Worm (Caenorhabditis elegans) whole organism, L4 larva: ENCODE measurements around the gene K11H12.6.

ENCODE experiments used
- F10B5.3 ChIP-seq: sonication (generic microtip); optimal IDR thresholded peaks from 2 replicates; lab custom pipeline; 2016; ENCODE audit warnings: mild to moderate bottlenecking, missing genetic modification characterization, missing compliant biosample characterization
- F26F4.8 ChIP-seq: fragments of 200-800 bp; sonication (Bioruptor generic); conservative IDR thresholded peaks from 2 replicates; pipeline ENCODE4 v1.3.6; 2022; ENCODE audit warnings: missing genetic modification characterization, missing compliant biosample characterization
- F37D6.2 ChIP-seq: sonication (generic microtip); optimal IDR thresholded peaks from 2 replicates; lab custom pipeline; 2016; ENCODE audit warnings: mild to moderate bottlenecking, missing genetic modification characterization, missing compliant biosample characterization
- F44E2.7 ChIP-seq: fragments of 200-800 bp; sonication (Bioruptor generic); IDR thresholded peaks from 2 replicates; pipeline ENCODE4 v2.1.2; 2022; ENCODE audit warnings: missing genetic modification characterization, missing compliant biosample characterization
- R02D3.7 ChIP-seq: fragments of 150-350 bp; sonication (generic microtip); optimal IDR thresholded peaks from 3 replicates; lab custom pipeline; 2014; ENCODE audit warnings: missing biosample characterization, missing genetic modification characterization
- T20F7.1 ChIP-seq: fragments of 200-800 bp; sonication (Bioruptor generic); optimal IDR thresholded peaks from 2 replicates; lab custom pipeline; 2018; ENCODE audit warnings: mild to moderate bottlenecking, missing genetic modification characterization, missing compliant biosample characterization
- Y75B8A.6 ChIP-seq: fragments of 200-800 bp; sonication (Bioruptor generic); IDR thresholded peaks from 2 replicates; pipeline ENCODE4 v1.3.6; 2022; ENCODE audit warnings: missing genetic modification reagents, missing genetic modification characterization, missing compliant biosample characterization
- ZK337.2 ChIP-seq: fragments of 200-800 bp; sonication (Bioruptor generic); IDR thresholded peaks from 2 replicates; pipeline ENCODE4 v1.3.6; 2022; ENCODE audit warnings: missing genetic modification reagents, missing genetic modification characterization, missing compliant biosample characterization
- ZK546.5 ChIP-seq, 2 experiments: sonication (generic microtip); optimal IDR thresholded peaks; 2 replicates each; lab custom pipeline; 2017; ENCODE audit warnings: missing biosample characterization in 2 of 2, missing genetic modification characterization in 2 of 2
- ama-1 ChIP-seq: fragments of 150-350 bp; optimal IDR thresholded peaks from 2 replicates; lab custom pipeline; 2014; ENCODE audit warnings: inconsistent platforms, mixed read lengths
- arid-1 ChIP-seq: fragments of 200-800 bp; sonication (Bioruptor generic); conservative IDR thresholded peaks from 2 replicates; pipeline ENCODE4 v1.3.6; 2022; ENCODE audit warnings: missing genetic modification reagents, missing genetic modification characterization, missing compliant biosample characterization
- ceh-20 ChIP-seq: fragments of 200-800 bp; sonication (Bioruptor generic); IDR thresholded peaks from 2 replicates; pipeline ENCODE4 v1.3.6; 2022; ENCODE audit warnings: missing genetic modification reagents, missing genetic modification characterization, missing compliant biosample characterization
- ceh-28 ChIP-seq: fragments of 150-350 bp; optimal IDR thresholded peaks from 2 replicates; lab custom pipeline; 2014; ENCODE audit warnings: missing biosample characterization, missing genetic modification reagents, missing genetic modification characterization
- ceh-44 ChIP-seq: fragments of 200-800 bp; sonication (Bioruptor generic); IDR thresholded peaks from 2 replicates; pipeline ENCODE4 v1.3.6; 2022; ENCODE audit warnings: missing genetic modification reagents, missing genetic modification characterization, missing compliant biosample characterization
- ceh-62 ChIP-seq: sonication (generic microtip); optimal IDR thresholded peaks from 2 replicates; lab custom pipeline; 2017; ENCODE audit warnings: missing biosample characterization, missing genetic modification characterization
- ces-1 ChIP-seq: fragments of 150-350 bp; sonication (generic microtip); optimal IDR thresholded peaks from 4 replicates; lab custom pipeline; 2014; ENCODE audit warnings: missing biosample characterization, missing genetic modification reagents, missing genetic modification characterization
- cey-2 ChIP-seq: sonication (generic microtip); optimal IDR thresholded peaks from 3 replicates; lab custom pipeline; 2017; ENCODE audit warnings: missing genetic modification characterization, mild to moderate bottlenecking, missing compliant biosample characterization, antibody characterized with exemption, borderline replicate concordance; ENCODE audit not compliant: insufficient read depth
- daf-19 ChIP-seq: fragments of 200-800 bp; sonication (Bioruptor generic); conservative IDR thresholded peaks from 2 replicates; pipeline ENCODE4 v1.3.6; 2022; ENCODE audit warnings: missing genetic modification characterization, missing compliant biosample characterization
- daf-8 ChIP-seq: fragments of 200-800 bp; sonication (Bioruptor generic); IDR thresholded peaks from 2 replicates; pipeline ENCODE4 v1.3.6; 2022; ENCODE audit warnings: missing genetic modification characterization, missing compliant biosample characterization
- dmd-6 ChIP-seq: fragments of 200-800 bp; sonication (Bioruptor generic); IDR thresholded peaks from 2 replicates; pipeline ENCODE4 v1.3.6; 2022; ENCODE audit warnings: missing genetic modification reagents, missing genetic modification characterization, missing compliant biosample characterization
- dmd-8 ChIP-seq: fragments of 200-800 bp; sonication (Bioruptor generic); IDR thresholded peaks from 2 replicates; pipeline ENCODE4 v1.3.6; 2022; ENCODE audit warnings: missing genetic modification characterization, missing compliant biosample characterization
- dve-1 ChIP-seq: sonication (generic microtip); optimal IDR thresholded peaks from 2 replicates; lab custom pipeline; 2017; ENCODE audit warnings: antibody characterized with exemption, mild to moderate bottlenecking, missing genetic modification characterization, missing compliant biosample characterization; ENCODE audit not compliant: insufficient read depth
- egl-27 ChIP-seq: sonication (generic microtip); optimal IDR thresholded peaks from 3 replicates; lab custom pipeline; 2017; ENCODE audit warnings: missing biosample characterization, missing genetic modification reagents, missing genetic modification characterization
- egl-43 ChIP-seq: fragments of 200-800 bp; sonication (Bioruptor generic); IDR thresholded peaks from 2 replicates; pipeline ENCODE4 v1.3.6; 2022; ENCODE audit warnings: missing genetic modification reagents, missing genetic modification characterization, missing compliant biosample characterization
- hif-1 ChIP-seq, 2 experiments: sonication (generic microtip); optimal IDR thresholded peaks; 2 replicates each; lab custom pipeline; 2016 to 2017; ENCODE audit warnings: missing compliant biosample characterization in 2 of 2, missing genetic modification characterization in 2 of 2, missing genetic modification reagents in 2 of 2, missing genotype in 2 of 2, mild to moderate bottlenecking in 1 of 2
- jun-1 ChIP-seq: fragments of 150-350 bp; optimal IDR thresholded peaks from 2 replicates; lab custom pipeline; 2014; ENCODE audit warnings: missing biosample characterization, missing genetic modification reagents, missing genetic modification characterization
- lim-7 ChIP-seq: fragments of 200-800 bp; sonication (Bioruptor generic); IDR thresholded peaks from 2 replicates; pipeline ENCODE4 v1.3.6; 2022; ENCODE audit warnings: missing genetic modification characterization, missing compliant biosample characterization
- lin-1 ChIP-seq: fragments of 200-800 bp; sonication (Bioruptor generic); IDR thresholded peaks from 2 replicates; pipeline ENCODE4 v1.3.6; 2022; ENCODE audit warnings: missing genetic modification reagents, missing genetic modification characterization, missing compliant biosample characterization
- lin-15B ChIP-seq: fragments of 150-350 bp; sonication (generic microtip); optimal IDR thresholded peaks from 3 replicates; lab custom pipeline; 2014; ENCODE audit warnings: missing biosample characterization, missing genetic modification characterization
- lir-3 ChIP-seq: sonication (generic microtip); optimal IDR thresholded peaks from 2 replicates; lab custom pipeline; 2016; ENCODE audit warnings: mild to moderate bottlenecking, missing genetic modification characterization, missing compliant biosample characterization
- madf-9 ChIP-seq: fragments of 200-800 bp; sonication (Bioruptor generic); conservative IDR thresholded peaks from 2 replicates; pipeline ENCODE4 v1.3.6; 2022; ENCODE audit warnings: missing genetic modification reagents, missing genetic modification characterization, missing compliant biosample characterization
- mep-1 ChIP-seq: fragments of 150-350 bp; sonication (generic microtip); optimal IDR thresholded peaks from 3 replicates; lab custom pipeline; 2014; ENCODE audit warnings: missing biosample characterization, missing genetic modification characterization
- mxl-2 ChIP-seq: fragments of 200-800 bp; sonication (Bioruptor generic); conservative IDR thresholded peaks from 2 replicates; pipeline ENCODE4 v1.3.6; 2022; ENCODE audit warnings: missing genetic modification reagents, missing genetic modification characterization, missing compliant biosample characterization
- nhr-102 ChIP-seq: sonication (generic microtip); optimal IDR thresholded peaks from 2 replicates; lab custom pipeline; 2016; ENCODE audit warnings: mild to moderate bottlenecking, missing genetic modification characterization, moderate library complexity, missing compliant biosample characterization
- nhr-111 ChIP-seq: fragments of 200-800 bp; sonication (Bioruptor generic); optimal IDR thresholded peaks from 2 replicates; lab custom pipeline; 2018; ENCODE audit warnings: mild to moderate bottlenecking, missing genetic modification characterization, missing compliant biosample characterization
- nhr-237 ChIP-seq: sonication (generic microtip); optimal IDR thresholded peaks from 2 replicates; lab custom pipeline; 2017; ENCODE audit warnings: missing biosample characterization, missing genetic modification characterization
- nhr-25 ChIP-seq: sonication (generic microtip); optimal IDR thresholded peaks from 2 replicates; lab custom pipeline; 2017; ENCODE audit warnings: missing genetic modification characterization, mild to moderate bottlenecking, missing compliant biosample characterization, antibody characterized with exemption, moderate library complexity, borderline replicate concordance; ENCODE audit not compliant: insufficient read depth
- nhr-41 ChIP-seq: fragments of 200-800 bp; sonication (Bioruptor generic); IDR thresholded peaks from 2 replicates; pipeline ENCODE4 v1.3.6; 2022; ENCODE audit warnings: missing genetic modification reagents, missing genetic modification characterization, missing compliant biosample characterization
- nhr-42 ChIP-seq: fragments of 200-800 bp; sonication (Bioruptor generic); IDR thresholded peaks from 2 replicates; pipeline ENCODE4 v1.3.6; 2022; ENCODE audit warnings: missing genetic modification characterization, missing compliant biosample characterization
- nhr-76 ChIP-seq: fragments of 150-350 bp; optimal IDR thresholded peaks from 2 replicates; lab custom pipeline; 2014; ENCODE audit warnings: missing biosample characterization, missing genetic modification characterization
- nhr-77 ChIP-seq: fragments of 150-350 bp; optimal IDR thresholded peaks from 2 replicates; lab custom pipeline; 2014; ENCODE audit warnings: missing biosample characterization, missing genetic modification characterization
- pha-4 ChIP-seq, 2 experiments: fragments of 150-350 bp in 1 of 2; fragments of 200-800 bp in 1 of 2; sonication (Bioruptor generic) in 1 of 2; IDR thresholded peaks in 1 of 2; optimal IDR thresholded peaks in 1 of 2; 2 replicates each; pipeline versions ENCODE4 v1.3.6 to Lab custom; 2014 to 2022; ENCODE audit warnings: missing genetic modification characterization in 2 of 2, missing genetic modification reagents in 2 of 2, missing biosample characterization in 1 of 2, missing compliant biosample characterization in 1 of 2
- pqm-1 ChIP-seq: sonication (generic microtip); optimal IDR thresholded peaks from 2 replicates; lab custom pipeline; 2017; ENCODE audit warnings: missing biosample characterization, missing genetic modification characterization
- rbr-2 ChIP-seq: sonication (generic microtip); optimal IDR thresholded peaks from 2 replicates; lab custom pipeline; 2016; ENCODE audit warnings: missing genotype, missing genetic modification characterization, missing compliant biosample characterization
- tag-97 ChIP-seq: fragments of 200-800 bp; sonication (Bioruptor generic); IDR thresholded peaks from 2 replicates; pipeline ENCODE4 v1.3.6; 2022; ENCODE audit warnings: missing genetic modification characterization, missing compliant biosample characterization
- tra-1 ChIP-seq: fragments of 200-800 bp; sonication (Bioruptor generic); IDR thresholded peaks from 2 replicates; pipeline ENCODE4 v1.3.6; 2022; ENCODE audit warnings: missing genetic modification reagents, missing genetic modification characterization, missing compliant biosample characterization
- unc-130 ChIP-seq: sonication (generic microtip); optimal IDR thresholded peaks from 2 replicates; lab custom pipeline; 2016; ENCODE audit warnings: missing genetic modification reagents, missing genetic modification characterization, missing compliant biosample characterization
- zag-1 ChIP-seq: fragments of 150-350 bp; optimal IDR thresholded peaks from 2 replicates; lab custom pipeline; 2014; ENCODE audit warnings: missing biosample characterization, missing genetic modification characterization
- ztf-7 ChIP-seq: fragments of 150-350 bp; optimal IDR thresholded peaks from 2 replicates; lab custom pipeline; 2014; ENCODE audit warnings: missing biosample characterization, missing genetic modification characterization

The K11H12.6 gene

DNA sequence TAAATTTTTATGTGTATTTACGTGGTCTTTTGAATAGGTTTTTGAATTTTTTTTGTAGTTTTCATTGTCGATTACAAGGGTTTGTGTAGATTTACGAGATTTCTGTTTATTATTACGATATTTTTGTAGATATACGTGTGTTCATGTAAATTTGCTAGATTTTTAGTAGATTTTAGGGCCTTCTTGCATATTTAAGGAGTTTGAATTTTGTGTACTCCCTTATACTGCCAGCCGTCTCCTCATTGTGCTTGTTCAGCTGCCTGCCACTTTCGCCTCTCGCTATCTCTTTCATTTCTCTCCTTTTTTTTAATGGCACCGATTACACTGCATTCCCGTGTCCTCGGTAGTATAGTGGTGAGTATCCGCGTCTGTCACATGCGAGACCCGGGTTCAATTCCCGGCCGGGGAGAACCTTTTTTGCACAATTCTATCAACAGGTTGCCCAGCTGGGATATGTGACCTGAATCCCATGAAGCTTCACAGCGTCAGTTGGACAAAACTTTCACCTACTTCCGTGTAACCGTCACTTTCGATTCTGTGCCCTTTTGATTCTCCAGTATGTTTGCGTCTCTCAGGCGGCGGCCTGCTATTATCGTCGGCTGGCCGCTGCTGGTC is 15.7 kb downstream of the K11H12.6 start (continued):
- TF ChIP-seq mxl-2, result 0 out of 2 replicates have a peak, but pooled peaks have one; percentile 40
- TF ChIP-seq dve-1 (tag; lab: Kevin White, UChicago), result no peak
- TF ChIP-seq jun-1, result no peak
- peak; percentile 62; the same call in 1 of the 2 replicates for TF ChIP-seq ceh-44 (GFP tag; lab: Robert Waterston, UW)
- no peak for TF ChIP-seq ZK546.5 (tag; optimal IDR thresholded peaks at IDR 0.05; lab: Kevin White, UChicago)
- TF ChIP-seq nhr-42, result peak; percentile 73; the same call in 1 of the 2 replicates
- peak; percentile 73 for TF ChIP-seq F26F4.8 (GFP tag; lab: Robert Waterston, UW)
- no peak for TF ChIP-seq nhr-25
- peak; percentile 6 for TF ChIP-seq R02D3.7
- TF ChIP-seq madf-9 (GFP tag; lab: Robert Waterston, UW), result peak; percentile 81
- peak; percentile 79 for TF ChIP-seq rbr-2 (tag; lab: Kevin White, UChicago)
- no peak for TF ChIP-seq nhr-76
- TF ChIP-seq tag-97 (GFP tag; lab: Robert Waterston, UW), result no peak
- peak; percentile 91 for TF ChIP-seq dmd-8 (GFP tag; lab: Robert Waterston, UW)
- peak in 1 of 2 experiments; percentile 62 for TF ChIP-seq hif-1 (tag; optimal IDR thresholded peaks at IDR 0.05; lab: Kevin White, UChicago)
- TF ChIP-seq pha-4 (GFP tag; IDR thresholded peaks at IDR 0.05; lab: Robert Waterston, UW), result no peak
- TF ChIP-seq pha-4 (tag; optimal IDR thresholded peaks at IDR 0.05; lab: Kevin White, UChicago), result no peak
- peak; percentile 52; the same call in 1 of the 2 replicates for TF ChIP-seq ceh-20 (GFP tag; lab: Robert Waterston, UW)
- TF ChIP-seq F10B5.3 (tag; lab: Kevin White, UChicago), result peak; percentile 33
- peak; percentile 80 for TF ChIP-seq daf-19 (GFP tag; lab: Robert Waterston, UW)
- peak; percentile 82 for TF ChIP-seq nhr-111 (GFP tag; lab: Kevin White, UChicago)
- TF ChIP-seq lim-7 (GFP tag; lab: Robert Waterston, UW), result peak; percentile 95
- no peak for TF ChIP-seq cey-2 (tag; lab: Kevin White, UChicago)
- TF ChIP-seq unc-130, result peak; percentile 68
- peak; percentile 71 for TF ChIP-seq dmd-6
- 0 out of 2 replicates have a peak, but pooled peaks have one; percentile 69 for TF ChIP-seq F44E2.7 (GFP tag; lab: Robert Waterston, UW)
- TF ChIP-seq tra-1 (GFP tag; lab: Robert Waterston, UW), result peak; percentile 76
- TF ChIP-seq lir-3 (tag; lab: Kevin White, UChicago), result peak; percentile 62
- TF ChIP-seq ama-1 (lab: Kevin White, UChicago), result no peak
- TF ChIP-seq ces-1 (GFP tag; lab: Kevin White, UChicago), result no peak
- TF ChIP-seq egl-43 (GFP tag; lab: Robert Waterston, UW), result peak; percentile 94
- peak; percentile 80; the same call in 1 of the 2 replicates for TF ChIP-seq nhr-41 (GFP tag; lab: Robert Waterston, UW)
- TF ChIP-seq ceh-62 (tag; lab: Kevin White, UChicago), result no peak
- no peak for TF ChIP-seq zag-1 (tag; lab: Kevin White, UChicago)
- TF ChIP-seq mep-1 (tag; lab: Kevin White, UChicago), result no peak
- no peak for TF ChIP-seq pqm-1 (tag; lab: Kevin White, UChicago)
- no peak for TF ChIP-seq T20F7.1 (GFP tag; lab: Kevin White, UChicago)
- no peak for TF ChIP-seq lin-15B
- TF ChIP-seq egl-27 (tag; lab: Kevin White, UChicago), result peak; percentile 31
- no peak for TF ChIP-seq nhr-102 (tag; lab: Kevin White, UChicago)
- TF ChIP-seq arid-1 (GFP tag; lab: Robert Waterston, UW), result peak; percentile 80
- peak; percentile 30; the same call in 1 of the 2 replicates for TF ChIP-seq lin-1 (GFP tag; lab: Robert Waterston, UW)
- TF ChIP-seq ZK337.2 (GFP tag; lab: Robert Waterston, UW), result peak; percentile 65
- peak; percentile 41 for TF ChIP-seq F37D6.2 (tag; lab: Kevin White, UChicago)
- peak; percentile 57 for TF ChIP-seq ztf-7 (tag; lab: Kevin White, UChicago)
- no peak for TF ChIP-seq ceh-28 (tag; lab: Kevin White, UChicago)
- TF ChIP-seq Y75B8A.6 (GFP tag; lab: Robert Waterston, UW), result 0 out of 2 replicates have a peak, but pooled peaks have one; percentile 75
- TF ChIP-seq nhr-77, result no peak
- TF ChIP-seq nhr-237 (tag; lab: Kevin White, UChicago), result no peak
- no peak for TF ChIP-seq daf-8 (GFP tag; lab: Robert Waterston, UW)
